Fruit fly (Drosophila melanogaster): Measurements from ENCODE around the gene Rhau.

The Rhau gene

DNA sequence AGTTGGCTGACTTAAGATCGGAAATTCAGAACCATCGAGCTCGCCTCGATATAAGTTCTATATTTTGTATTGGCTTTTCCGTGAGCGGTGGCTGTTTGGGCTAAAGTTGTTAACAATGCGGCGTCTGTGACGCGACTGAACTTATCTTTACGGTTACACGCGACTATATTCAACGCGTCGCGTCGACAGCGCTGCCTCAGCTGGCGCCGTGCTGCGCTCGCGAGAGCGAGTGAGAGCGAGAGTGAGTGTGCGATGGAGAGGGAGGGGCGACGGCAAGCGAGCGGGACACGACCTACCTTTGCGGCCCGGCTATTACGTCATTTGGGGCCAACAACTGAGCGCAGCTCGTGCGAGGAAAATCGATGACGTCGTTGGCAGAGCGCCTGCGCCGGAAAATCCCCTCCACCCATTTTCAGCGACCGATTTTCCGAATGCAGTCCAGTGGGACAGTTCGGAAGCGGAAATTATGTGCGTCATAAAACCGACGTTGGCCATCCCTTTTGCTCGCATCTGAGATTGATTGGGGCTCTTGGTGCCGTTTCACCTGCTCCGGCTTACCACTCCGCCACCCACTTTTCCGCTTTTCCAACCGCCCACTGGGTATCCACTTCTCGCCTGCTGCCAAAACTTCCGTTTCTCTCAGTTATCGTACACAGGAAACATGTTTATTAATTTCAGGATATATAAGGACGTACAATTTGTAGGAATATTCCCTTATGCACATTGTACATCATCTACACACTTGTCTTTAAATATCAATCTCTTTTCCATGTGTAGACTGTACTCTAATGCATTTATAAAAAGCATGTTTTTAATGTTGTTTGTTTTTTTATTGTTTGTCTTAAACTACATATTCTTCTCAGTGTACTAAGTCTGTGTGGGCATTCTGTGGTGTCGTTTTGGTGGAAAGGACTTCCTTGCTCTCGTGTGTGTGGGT, 43.0 kb downstream of the Rhau start, which contains the start of gene Hr38 (continued):
- TF ChIP-seq ken (GFP tag; IDR thresholded peaks at IDR 0.05): no peak
- TF ChIP-seq CG2712 (tag; optimal IDR thresholded peaks at IDR 0.05): peak; percentile 33
- TF ChIP-seq bowl (GFP tag; IDR thresholded peaks at IDR 0.05): no peak
- TF ChIP-seq zfh2 (GFP tag; optimal IDR thresholded peaks at IDR 0.05): peak; percentile 22
- no peak for TF ChIP-seq gsb-n (tag; optimal IDR thresholded peaks at IDR 0.05)
- TF ChIP-seq slp2 (GFP tag; optimal IDR thresholded peaks at IDR 0.05): no peak
- no peak for TF ChIP-seq CG3838 (GFP tag; optimal IDR thresholded peaks at IDR 0.05)
- peak; percentile 54 for TF ChIP-seq CG12071 (GFP tag; optimal IDR thresholded peaks at IDR 0.05)
- TF ChIP-seq CG8944 (GFP tag; optimal IDR thresholded peaks at IDR 0.05): no peak
- no peak for TF ChIP-seq CG8478 (optimal IDR thresholded peaks at IDR 0.05)
- TF ChIP-seq CG14965 (GFP tag; optimal IDR thresholded peaks at IDR 0.05; ENCODE audit: borderline replicate concordance): no peak
- TF ChIP-seq unpg (GFP tag; optimal IDR thresholded peaks at IDR 0.05): peak; percentile 38
- peak; percentile 28; the same call in 1 of the 2 replicates for TF ChIP-seq lmd (GFP tag; IDR thresholded peaks at IDR 0.05)
- no peak for TF ChIP-seq CG6254 (GFP tag; optimal IDR thresholded peaks at IDR 0.05)
- no peak for TF ChIP-seq kni (GFP tag; optimal IDR thresholded peaks at IDR 0.05)
- peak; percentile 1 for TF ChIP-seq bab2 (GFP tag; optimal IDR thresholded peaks at IDR 0.05)
- no peak for TF ChIP-seq CG2129 (GFP tag; IDR thresholded peaks at IDR 0.05; ENCODE audit: partially characterized antibody)
- peak; percentile 5 for TF ChIP-seq CG8388 (GFP tag; optimal IDR thresholded peaks at IDR 0.05)
- peak; percentile 55 for TF ChIP-seq Rfx (GFP tag; IDR thresholded peaks at IDR 0.05)
- TF ChIP-seq CkIIα-i1 (GFP tag; IDR thresholded peaks at IDR 0.05): no peak
- no peak for TF ChIP-seq btn (GFP tag; optimal IDR thresholded peaks at IDR 0.05)
- no peak for TF ChIP-seq tap (tag; optimal IDR thresholded peaks at IDR 0.05)
- no peak for TF ChIP-seq TFAM (GFP tag; optimal IDR thresholded peaks at IDR 0.05)
- no peak for TF ChIP-seq ap (GFP tag; IDR thresholded peaks at IDR 0.05)
- no peak for TF ChIP-seq CG10654 (GFP tag; optimal IDR thresholded peaks at IDR 0.05)
- peak; percentile 66 for TF ChIP-seq Fer3 (tag; optimal IDR thresholded peaks at IDR 0.05)
- peak; percentile 48 for TF ChIP-seq Side (GFP tag; optimal IDR thresholded peaks at IDR 0.05)
- no peak for TF ChIP-seq fru (optimal IDR thresholded peaks at IDR 0.05)
- peak; percentile 69 for TF ChIP-seq gem (tag; optimal IDR thresholded peaks at IDR 0.05)
- TF ChIP-seq CG43689 (GFP tag; IDR thresholded peaks at IDR 0.05): no peak
- peak; percentile 96 for TF ChIP-seq crol (GFP tag; IDR thresholded peaks at IDR 0.05)
- TF ChIP-seq disco-r (GFP tag; optimal IDR thresholded peaks at IDR 0.05): no peak
- no peak; the same call in 1 of the 2 replicates for TF ChIP-seq CG10366 (GFP tag; IDR thresholded peaks at IDR 0.05)
- no peak; the same call in 1 of the 2 replicates for TF ChIP-seq Dip2 (GFP tag; IDR thresholded peaks at IDR 0.05)
- TF ChIP-seq Six4 (GFP tag; optimal IDR thresholded peaks at IDR 0.05): peak; percentile 18
- no peak for TF ChIP-seq jigr1 (GFP tag; IDR thresholded peaks at IDR 0.05)
- TF ChIP-seq Nf-YC (tag; optimal IDR thresholded peaks at IDR 0.05): no peak
- peak; percentile 64 for TF ChIP-seq CG17359 (tag; optimal IDR thresholded peaks at IDR 0.05)
- TF ChIP-seq mirr (GFP tag; optimal IDR thresholded peaks at IDR 0.05): peak; percentile 30
- TF ChIP-seq CG10565 (GFP tag; optimal IDR thresholded peaks at IDR 0.05): no peak
- TF ChIP-seq Myb (GFP tag; optimal IDR thresholded peaks at IDR 0.05): peak; percentile 37
- no peak for TF ChIP-seq CG7372 (GFP tag; IDR thresholded peaks at IDR 0.05)
- no peak for TF ChIP-seq ham (GFP tag; IDR thresholded peaks at IDR 0.05)
- no peak for TF ChIP-seq Hr39 (optimal IDR thresholded peaks at IDR 0.05)
- peak; percentile 52 for TF ChIP-seq CG34376 (GFP tag; optimal IDR thresholded peaks at IDR 0.05)
- TF ChIP-seq tx (GFP tag; optimal IDR thresholded peaks at IDR 0.05): no peak
- TF ChIP-seq CG7745 (tag; optimal IDR thresholded peaks at IDR 0.05): no peak
- no peak for TF ChIP-seq bigmax (GFP tag; optimal IDR thresholded peaks at IDR 0.05)
- no peak for TF ChIP-seq pan (optimal IDR thresholded peaks at IDR 0.05)
- TF ChIP-seq pan (GFP tag; optimal IDR thresholded peaks at IDR 0.05 in 1 of 2, IDR thresholded peaks at IDR 0.05 in 1 of 2): no peak
- no peak for TF ChIP-seq CG11093 (GFP tag; IDR thresholded peaks at IDR 0.05)

Data from whole organism, embryonic.